Fruit fly (Drosophila melanogaster): ENCODE data around the gene CG11597.

dm6 chr3L:11801622-11802021, 20.5 kb downstream of the CG11597 start:
- TF ChIP-seq CG4496 (GFP tag; IDR thresholded peaks at IDR 0.05) (no peak), Snoo (tag; optimal IDR thresholded peaks at IDR 0.05) (no peak), CG9948 (tag; optimal IDR thresholded peaks at IDR 0.05) (no peak), CG17806 (tag; optimal IDR thresholded peaks at IDR 0.05) (no peak), CG12605 (GFP tag; IDR thresholded peaks at IDR 0.05) (no peak), CG34367 (tag; optimal IDR thresholded peaks at IDR 0.05) (no peak), CG32121 (GFP tag; IDR thresholded peaks at IDR 0.05) (no peak)
